Fruit fly (Drosophila melanogaster) whole organism, embryonic: ENCODE results near the gene cni.

Experiments used
- Atf6 ChIP-seq: fragments of 200-800 bp; sonication (Bioruptor generic); IDR thresholded peaks from 2 replicates; pipeline ENCODE4 v1.3.6; 2022; ENCODE audit warnings: missing biosample characterization, missing genetic modification characterization
- B-H1 ChIP-seq: fragments of 200-800 bp; sonication (Bioruptor generic); IDR thresholded peaks from 3 replicates; pipeline ENCODE4 v1.3.6; 2022; ENCODE audit warnings: missing biosample characterization, missing genetic modification characterization
- CG10321 ChIP-seq: fragments of 200-800 bp; sonication (Bioruptor generic); IDR thresholded peaks from 2 replicates; pipeline ENCODE4 v1.3.6; 2022; ENCODE audit warnings: missing biosample characterization, missing genetic modification characterization
- CG11085 ChIP-seq: fragments of 200-800 bp; sonication (Bioruptor generic); IDR thresholded peaks from 2 replicates; pipeline ENCODE4 v1.3.6; 2022; ENCODE audit warnings: missing biosample characterization, missing genetic modification characterization
- CG11398 ChIP-seq: fragments of 200-800 bp; sonication (Bioruptor generic); optimal IDR thresholded peaks from 2 replicates; lab custom pipeline; 2016; ENCODE audit warnings: missing biosample characterization, missing genetic modification characterization
- CG11504 ChIP-seq: fragments of 200-800 bp; sonication (Bioruptor generic); optimal IDR thresholded peaks from 3 replicates; lab custom pipeline; 2019; ENCODE audit warnings: missing biosample characterization, mild to moderate bottlenecking, missing genetic modification characterization, moderate library complexity
- CG12236 ChIP-seq: fragments of 200-800 bp; sonication (Bioruptor generic); optimal IDR thresholded peaks from 2 replicates; lab custom pipeline; 2016; ENCODE audit warnings: missing biosample characterization, missing genetic modification characterization
- CG13287 ChIP-seq: fragments of 200-800 bp; sonication (Bioruptor generic); IDR thresholded peaks from 2 replicates; pipeline ENCODE4 v1.3.6; 2022; ENCODE audit warnings: missing biosample characterization, missing genetic modification characterization; ENCODE audit not compliant: partially characterized antibody
- CG14441 ChIP-seq: fragments of 200-800 bp; sonication (Bioruptor generic); IDR thresholded peaks from 2 replicates; pipeline ENCODE4 v1.3.6; 2022; ENCODE audit warnings: missing biosample characterization, missing genetic modification characterization
- CG16813 ChIP-seq: fragments of 200-800 bp; sonication (Bioruptor generic); IDR thresholded peaks from 3 replicates; pipeline ENCODE4 v1.3.6; 2022; ENCODE audit warnings: missing biosample characterization, missing genetic modification characterization; ENCODE audit not compliant: partially characterized antibody
- CG16863 ChIP-seq: fragments of 200-800 bp; sonication (Bioruptor generic); optimal IDR thresholded peaks from 3 replicates; lab custom pipeline; 2016; ENCODE audit warnings: missing biosample characterization, missing genetic modification characterization
- CG17328 ChIP-seq: fragments of 200-800 bp; sonication (Bioruptor generic); IDR thresholded peaks from 2 replicates; pipeline ENCODE4 v1.3.6; 2022; ENCODE audit warnings: missing biosample characterization, missing genetic modification characterization
- CG2889 ChIP-seq: fragments of 200-800 bp; sonication (Bioruptor generic); IDR thresholded peaks from 3 replicates; pipeline ENCODE4 v1.3.6; 2022; ENCODE audit warnings: missing biosample characterization, missing genetic modification characterization
- CG3065 ChIP-seq: fragments of 200-800 bp; sonication (Bioruptor generic); optimal IDR thresholded peaks from 2 replicates; lab custom pipeline; 2016; ENCODE audit warnings: missing biosample characterization, missing genetic modification characterization
- CG3407 ChIP-seq: fragments of 200-800 bp; sonication (Bioruptor generic); optimal IDR thresholded peaks from 2 replicates; lab custom pipeline; 2018; ENCODE audit warnings: missing biosample characterization, mild to moderate bottlenecking, missing genetic modification characterization
- CG43689 ChIP-seq: fragments of 200-800 bp; sonication (Bioruptor generic); IDR thresholded peaks from 2 replicates; pipeline ENCODE4 v1.3.6; 2022; ENCODE audit warnings: missing biosample characterization, missing genetic modification characterization
- CG4404 ChIP-seq: fragments of 200-800 bp; sonication (Bioruptor generic); IDR thresholded peaks from 2 replicates; pipeline ENCODE4 v1.3.6; 2022; ENCODE audit warnings: missing biosample characterization, missing genetic modification characterization
- CG6765 ChIP-seq: fragments of 200-800 bp; sonication (Bioruptor generic); optimal IDR thresholded peaks from 3 replicates; lab custom pipeline; 2017; ENCODE audit warnings: missing biosample characterization, mild to moderate bottlenecking, missing genetic modification characterization
- CG7357 ChIP-seq: fragments of 200-800 bp; sonication (Bioruptor generic); IDR thresholded peaks from 3 replicates; pipeline ENCODE4 v1.3.6; 2022; ENCODE audit warnings: missing biosample characterization, missing genetic modification characterization
- CG7928 ChIP-seq: fragments of 200-800 bp; sonication (Bioruptor generic); optimal IDR thresholded peaks from 2 replicates; lab custom pipeline; 2017; ENCODE audit warnings: missing biosample characterization, mild to moderate bottlenecking, missing genetic modification characterization
- CG7987 ChIP-seq: fragments of 200-800 bp; sonication (Bioruptor generic); optimal IDR thresholded peaks from 2 replicates; lab custom pipeline; 2018; ENCODE audit warnings: missing biosample characterization, mild to moderate bottlenecking, missing genetic modification characterization, moderate library complexity
- CG8281 ChIP-seq: fragments of 200-800 bp; sonication (Bioruptor generic); optimal IDR thresholded peaks from 2 replicates; lab custom pipeline; 2018; ENCODE audit warnings: missing biosample characterization, mild to moderate bottlenecking, missing genetic modification characterization, moderate library complexity
- CG8388 ChIP-seq: fragments of 200-800 bp; sonication (Bioruptor generic); optimal IDR thresholded peaks from 2 replicates; lab custom pipeline; 2019; ENCODE audit warnings: missing biosample characterization, mild to moderate bottlenecking, missing genetic modification characterization, moderate library complexity
- CG9876 ChIP-seq: fragments of 200-800 bp; sonication (Bioruptor generic); optimal IDR thresholded peaks from 2 replicates; lab custom pipeline; 2016; ENCODE audit warnings: missing biosample characterization, missing genetic modification characterization
- Hmx ChIP-seq: fragments of 200-800 bp; sonication (Bioruptor generic); optimal IDR thresholded peaks from 2 replicates; lab custom pipeline; 2016; ENCODE audit warnings: missing biosample characterization, missing genetic modification characterization
- Med ChIP-seq: fragments of 200-800 bp; sonication (Bioruptor generic); peaks from one replicate; lab custom pipeline; 2016; ENCODE audit warnings: missing biosample characterization, missing genetic modification characterization, mild to moderate bottlenecking, inconsistent platforms, moderate library complexity
- NC2α ChIP-seq: fragments of 200-800 bp; sonication (Bioruptor generic); optimal IDR thresholded peaks from 2 replicates; lab custom pipeline; 2016; ENCODE audit warnings: missing biosample characterization, missing genetic modification characterization
- NfI ChIP-seq: fragments of 200-800 bp; sonication (Bioruptor generic); optimal IDR thresholded peaks from 3 replicates; lab custom pipeline; 2018; ENCODE audit warnings: missing biosample characterization, mild to moderate bottlenecking, missing genetic modification characterization, moderate library complexity
- Rfx ChIP-seq: fragments of 200-800 bp; sonication (Bioruptor generic); IDR thresholded peaks from 2 replicates; pipeline ENCODE4 v1.3.6; 2022; ENCODE audit warnings: missing biosample characterization, missing genetic modification characterization
- Ssrp ChIP-seq: fragments of 200-800 bp; sonication (Bioruptor generic); optimal IDR thresholded peaks from 2 replicates; lab custom pipeline; 2018; ENCODE audit warnings: missing biosample characterization, mild to moderate bottlenecking, missing genetic modification characterization, moderate library complexity
- Stat92E ChIP-seq, 3 experiments: fragments of >200 bp in 2 of 3; fragments of 200-800 bp in 1 of 3; sonication (Bioruptor generic) in 1 of 3; optimal IDR thresholded peaks; 2 replicates each; lab custom pipeline; 2017 to 2019; ENCODE audit warnings: missing biosample characterization in 3 of 3, missing genetic modification characterization in 3 of 3, mild to moderate bottlenecking in 1 of 3, moderate library complexity in 1 of 3
- Xrp1 ChIP-seq: fragments of 200-800 bp; sonication (Bioruptor generic); IDR thresholded peaks from 2 replicates; pipeline ENCODE4 v1.3.6; 2022; ENCODE audit warnings: missing biosample characterization, missing genetic modification characterization
- YL-1 ChIP-seq: fragments of 200-800 bp; sonication (Bioruptor generic); optimal IDR thresholded peaks from 3 replicates; lab custom pipeline; 2017; ENCODE audit warnings: missing biosample characterization, mild to moderate bottlenecking, missing genetic modification characterization
- cas ChIP-seq: fragments of 200-800 bp; sonication (Bioruptor generic); IDR thresholded peaks from 2 replicates; pipeline ENCODE4 v1.3.6; 2022; ENCODE audit warnings: missing biosample characterization, missing genetic modification characterization
- emc ChIP-seq: fragments of 200-800 bp; sonication (Bioruptor generic); optimal IDR thresholded peaks from 2 replicates; lab custom pipeline; 2016; ENCODE audit warnings: missing biosample characterization, missing genetic modification characterization
- gem ChIP-seq: fragments of 200-800 bp; sonication (Bioruptor generic); optimal IDR thresholded peaks from 2 replicates; lab custom pipeline; 2019; ENCODE audit warnings: missing biosample characterization, mild to moderate bottlenecking, missing genetic modification characterization, moderate library complexity
- gro ChIP-seq: fragments of 200-800 bp; sonication (Bioruptor generic); optimal IDR thresholded peaks from 2 replicates; lab custom pipeline; 2016; ENCODE audit warnings: missing biosample characterization, missing genetic modification characterization
- gt ChIP-seq: fragments of 200-800 bp; sonication (Bioruptor generic); IDR thresholded peaks from 2 replicates; pipeline ENCODE4 v1.3.6; 2022; ENCODE audit warnings: missing biosample characterization, missing genetic modification characterization
- ham ChIP-seq: fragments of 200-800 bp; sonication (Bioruptor generic); IDR thresholded peaks from 2 replicates; pipeline ENCODE4 v1.3.6; 2022; ENCODE audit warnings: missing biosample characterization, missing genetic modification characterization
- her ChIP-seq: fragments of 200-800 bp; sonication (Bioruptor generic); optimal IDR thresholded peaks from 2 replicates; lab custom pipeline; 2016; ENCODE audit warnings: missing biosample characterization, missing genetic modification characterization
- kni ChIP-seq: fragments of 200-800 bp; sonication (Bioruptor generic); optimal IDR thresholded peaks from 3 replicates; lab custom pipeline; 2017; ENCODE audit warnings: mild to moderate bottlenecking, missing biosample characterization, missing genetic modification reagents, missing genetic modification characterization
- nom ChIP-seq: fragments of 200-800 bp; sonication (Bioruptor generic); optimal IDR thresholded peaks from 2 replicates; lab custom pipeline; 2017; ENCODE audit warnings: missing biosample characterization, missing genetic modification characterization, mild to moderate bottlenecking, moderate library complexity, missing genetic modification reagents
- pfk ChIP-seq: fragments of 200-800 bp; sonication (Bioruptor generic); optimal IDR thresholded peaks from 2 replicates; lab custom pipeline; 2018; ENCODE audit warnings: missing biosample characterization, mild to moderate bottlenecking, missing genetic modification characterization, moderate library complexity
- pho ChIP-seq: fragments of 200-800 bp; sonication (Bioruptor generic); optimal IDR thresholded peaks from 2 replicates; lab custom pipeline; 2016; ENCODE audit warnings: missing biosample characterization, missing genetic modification characterization
- phol ChIP-seq: fragments of 200-800 bp; sonication (Bioruptor generic); optimal IDR thresholded peaks from 3 replicates; lab custom pipeline; 2018; ENCODE audit warnings: missing biosample characterization, mild to moderate bottlenecking, missing genetic modification characterization, moderate library complexity
- pros ChIP-seq: fragments of 200-800 bp; sonication (Bioruptor generic); optimal IDR thresholded peaks from 3 replicates; lab custom pipeline; 2019; ENCODE audit warnings: missing biosample characterization, mild to moderate bottlenecking, missing genetic modification characterization, moderate library complexity
- pum ChIP-seq: fragments of 200-800 bp; sonication (Bioruptor generic); optimal IDR thresholded peaks from 2 replicates; lab custom pipeline; 2016; ENCODE audit warnings: missing biosample characterization, missing genetic modification characterization
- row ChIP-seq: fragments of 200-800 bp; sonication (Bioruptor generic); IDR thresholded peaks from 3 replicates; pipeline ENCODE4 v1.3.6; 2022; ENCODE audit warnings: missing biosample characterization, missing genetic modification characterization
- sens-2 ChIP-seq: fragments of 200-800 bp; sonication (Bioruptor generic); IDR thresholded peaks from 2 replicates; pipeline ENCODE4 v1.3.6; 2022; ENCODE audit warnings: missing biosample characterization, missing genetic modification characterization
- slou ChIP-seq: fragments of 200-800 bp; sonication (Bioruptor generic); optimal IDR thresholded peaks from 3 replicates; lab custom pipeline; 2016; ENCODE audit warnings: missing biosample characterization, missing genetic modification characterization
- sr ChIP-seq: fragments of 200-800 bp; sonication (Bioruptor generic); IDR thresholded peaks from 3 replicates; pipeline ENCODE4 v1.3.6; 2022; ENCODE audit warnings: missing biosample characterization, missing genetic modification characterization
- unpg ChIP-seq: fragments of 200-800 bp; sonication (Bioruptor generic); optimal IDR thresholded peaks from 3 replicates; lab custom pipeline; 2018; ENCODE audit warnings: missing biosample characterization, mild to moderate bottlenecking, missing genetic modification characterization, moderate library complexity
- zfh2 ChIP-seq: fragments of 200-800 bp; sonication (Bioruptor generic); optimal IDR thresholded peaks from 2 replicates; lab custom pipeline; 2016; ENCODE audit warnings: missing biosample characterization, missing genetic modification characterization

cni gene

dm6 chr2L:16268107-16268539 is 42.4 kb downstream of the cni start (continued):
- no peak for TF ChIP-seq CG14441 (GFP tag; lab: Robert Waterston, UW)
- no peak for TF ChIP-seq CG8388 (GFP tag; lab: Kevin White, UChicago)
- TF ChIP-seq CG11085 (GFP tag; lab: Robert Waterston, UW) = no peak
- no peak for TF ChIP-seq CG7357
- TF ChIP-seq zfh2 (GFP tag; lab: Kevin White, UChicago) = no peak
- TF ChIP-seq YL-1 (GFP tag; lab: Kevin White, UChicago) = no peak
- TF ChIP-seq CG4404 = no peak
- TF ChIP-seq slou (GFP tag; lab: Kevin White, UChicago) = no peak
- TF ChIP-seq pho = no peak
- no peak for TF ChIP-seq Rfx (GFP tag; lab: Robert Waterston, UW)
- TF ChIP-seq CG3407 (GFP tag; lab: Kevin White, UChicago) = no peak
- no peak for TF ChIP-seq ham (GFP tag; lab: Robert Waterston, UW)
- TF ChIP-seq CG12236 (GFP tag; lab: Kevin White, UChicago) = no peak
- TF ChIP-seq CG17328 (GFP tag; lab: Robert Waterston, UW) = no peak
- TF ChIP-seq kni (GFP tag; lab: Kevin White, UChicago) = peak; percentile 12
- TF ChIP-seq CG11504 (tag; lab: Kevin White, UChicago) = peak; percentile 42
- TF ChIP-seq CG8281 (tag; lab: Kevin White, UChicago) = no peak
- TF ChIP-seq Ssrp (tag; lab: Kevin White, UChicago) = no peak
- no peak for TF ChIP-seq cas
- TF ChIP-seq Med (GFP tag; lab: Kevin White, UChicago) = peak; percentile 75
- TF ChIP-seq CG16863 (GFP tag; lab: Kevin White, UChicago) = no peak
- TF ChIP-seq pum = no peak
- TF ChIP-seq pfk = peak; percentile 66
- no peak for TF ChIP-seq sens-2 (GFP tag; lab: Robert Waterston, UW)
- no peak for TF ChIP-seq CG13287 (GFP tag; lab: Robert Waterston, UW)
- TF ChIP-seq NC2α = no peak
- TF ChIP-seq gt = no peak
- no peak for TF ChIP-seq CG3065
- TF ChIP-seq Xrp1 (GFP tag; lab: Robert Waterston, UW) = no peak
- TF ChIP-seq CG43689 (GFP tag; lab: Robert Waterston, UW) = no peak
- TF ChIP-seq her (GFP tag; lab: Kevin White, UChicago) = no peak
- TF ChIP-seq gem = no peak
- TF ChIP-seq B-H1 (GFP tag; lab: Robert Waterston, UW) = no peak
- no peak for TF ChIP-seq row (GFP tag; lab: Robert Waterston, UW)
- TF ChIP-seq CG9876 (GFP tag; lab: Kevin White, UChicago) = no peak
- TF ChIP-seq phol = no peak
- no peak for TF ChIP-seq CG7987
- TF ChIP-seq unpg (GFP tag; lab: Kevin White, UChicago) = no peak
- TF ChIP-seq gro (GFP tag; lab: Kevin White, UChicago) = no peak
- no peak for TF ChIP-seq sr (GFP tag; lab: Robert Waterston, UW)
- TF ChIP-seq NfI = no peak
- no peak for TF ChIP-seq Atf6 (GFP tag; lab: Robert Waterston, UW)
- TF ChIP-seq CG7928 = no peak
- no peak for TF ChIP-seq CG6765
- TF ChIP-seq Stat92E (GFP tag; optimal IDR thresholded peaks at IDR 0.05; lab: Kevin White, UChicago) = no peak
- no peak for TF ChIP-seq CG2889
- TF ChIP-seq pros (GFP tag; lab: Kevin White, UChicago) = peak; percentile 58
- TF ChIP-seq emc = no peak
- TF ChIP-seq nom (GFP tag; lab: Kevin White, UChicago) = peak; percentile 8
- TF ChIP-seq CG10321 (GFP tag; lab: Robert Waterston, UW) = no peak
- no peak for TF ChIP-seq CG11398 (GFP tag; lab: Kevin White, UChicago)
- TF ChIP-seq CG16813 (GFP tag; lab: Robert Waterston, UW) = no peak
- TF ChIP-seq Hmx (GFP tag; lab: Kevin White, UChicago) = no peak
